Worm (Caenorhabditis elegans) whole organism, young adult: ENCODE data around the gene slc-25A26.

Experiments
- C06A6.2 ChIP-seq: fragments of 200-800 bp; sonication (Bioruptor generic); conservative IDR thresholded peaks from 2 replicates; pipeline ENCODE4 v1.3.6; 2022; ENCODE audit warnings: missing genetic modification characterization, missing compliant biosample characterization
- D2030.7 ChIP-seq: fragments of 200-800 bp; sonication (Bioruptor generic); IDR thresholded peaks from 2 replicates; pipeline ENCODE4 v1.3.6; 2022; ENCODE audit warnings: missing genetic modification reagents, missing genetic modification characterization, missing compliant biosample characterization
- F10E7.11 ChIP-seq: sonication (generic microtip); optimal IDR thresholded peaks from 2 replicates; lab custom pipeline; 2017; ENCODE audit warnings: mild to moderate bottlenecking, missing genetic modification characterization, moderate library complexity, missing compliant biosample characterization
- F22D6.2 ChIP-seq: sonication (generic microtip); optimal IDR thresholded peaks from 2 replicates; lab custom pipeline; 2016; ENCODE audit warnings: mild to moderate bottlenecking, missing genetic modification characterization, missing compliant biosample characterization
- F33H1.4 ChIP-seq: fragments of 200-800 bp; sonication (Bioruptor generic); IDR thresholded peaks from 2 replicates; pipeline ENCODE4 v1.3.6; 2022; ENCODE audit warnings: missing genetic modification reagents, missing genetic modification characterization, missing compliant biosample characterization
- F49E8.2 ChIP-seq: sonication (generic microtip); optimal IDR thresholded peaks from 3 replicates; lab custom pipeline; 2017; ENCODE audit warnings: missing genetic modification characterization, mild to moderate bottlenecking, missing compliant biosample characterization, antibody characterized with exemption, moderate library complexity; ENCODE audit not compliant: insufficient read depth
- F55B11.4 ChIP-seq: sonication (generic microtip); optimal IDR thresholded peaks from 2 replicates; lab custom pipeline; 2016; ENCODE audit warnings: missing compliant biosample characterization, missing genetic modification characterization, borderline replicate concordance; ENCODE audit not compliant: insufficient read depth
- K12H6.12 ChIP-seq: fragments of 200-800 bp; sonication (Bioruptor generic); optimal IDR thresholded peaks from 2 replicates; lab custom pipeline; 2018; ENCODE audit warnings: mild to moderate bottlenecking, missing genetic modification characterization, missing compliant biosample characterization
- T07F8.4 ChIP-seq: sonication (generic microtip); optimal IDR thresholded peaks from 2 replicates; lab custom pipeline; 2016; ENCODE audit warnings: mild to moderate bottlenecking, missing genetic modification characterization, moderate library complexity, missing compliant biosample characterization
- Y79H2A.3 ChIP-seq: fragments of 200-800 bp; sonication (Bioruptor generic); conservative IDR thresholded peaks from 2 replicates; pipeline ENCODE4 v1.3.6; 2022; ENCODE audit warnings: missing genetic modification reagents, missing genetic modification characterization, missing compliant biosample characterization
- ama-1 ChIP-seq, 3 experiments: fragments of 150-350 bp in 1 of 3; sonication (generic microtip) in 2 of 3; optimal IDR thresholded peaks; 2 replicates each; lab custom pipeline; 2014 to 2018; ENCODE audit warnings: missing biosample characterization in 2 of 3, missing genetic modification characterization in 2 of 3, missing genetic modification reagents in 2 of 3
- aptf-2 ChIP-seq: fragments of 200-800 bp; sonication (Bioruptor generic); conservative IDR thresholded peaks from 2 replicates; pipeline ENCODE4 v1.3.6; 2022; ENCODE audit warnings: missing genetic modification reagents, missing genetic modification characterization, missing compliant biosample characterization
- aptf-3 ChIP-seq: fragments of 200-800 bp; sonication (Bioruptor generic); IDR thresholded peaks from 2 replicates; pipeline ENCODE4 v1.3.6; 2022; ENCODE audit warnings: missing genetic modification characterization, missing compliant biosample characterization
- bed-1 ChIP-seq: fragments of 200-800 bp; sonication (Bioruptor generic); IDR thresholded peaks from 2 replicates; pipeline ENCODE4 v1.3.6; 2022; ENCODE audit warnings: missing genetic modification reagents, missing genetic modification characterization, missing compliant biosample characterization
- bed-2 ChIP-seq: fragments of 200-800 bp; sonication (Bioruptor generic); IDR thresholded peaks from 2 replicates; pipeline ENCODE4 v1.3.6; 2022; ENCODE audit warnings: missing genetic modification reagents, missing genetic modification characterization, missing compliant biosample characterization
- ccch-3 ChIP-seq: fragments of 200-800 bp; sonication (Bioruptor generic); optimal IDR thresholded peaks from 2 replicates; lab custom pipeline; 2018; ENCODE audit warnings: mild to moderate bottlenecking, missing genetic modification characterization, missing compliant biosample characterization
- ceh-40 ChIP-seq: fragments of 200-800 bp; sonication (Bioruptor generic); IDR thresholded peaks from 2 replicates; pipeline ENCODE4 v1.3.6; 2022; ENCODE audit warnings: missing genetic modification characterization, missing compliant biosample characterization
- ceh-58 ChIP-seq: fragments of 200-800 bp; sonication (Bioruptor generic); IDR thresholded peaks from 2 replicates; pipeline ENCODE4 v1.3.6; 2022; ENCODE audit warnings: missing genetic modification characterization, missing compliant biosample characterization
- chd-7 ChIP-seq: sonication (generic microtip); optimal IDR thresholded peaks from 2 replicates; lab custom pipeline; 2016; ENCODE audit warnings: mild to moderate bottlenecking, missing genetic modification characterization, moderate library complexity, missing compliant biosample characterization
- die-1 ChIP-seq: sonication (generic microtip); optimal IDR thresholded peaks from 2 replicates; lab custom pipeline; 2016; ENCODE audit warnings: missing genotype, mild to moderate bottlenecking, missing genetic modification characterization, missing compliant biosample characterization
- dpff-1 ChIP-seq: sonication (generic microtip); optimal IDR thresholded peaks from 2 replicates; lab custom pipeline; 2017; ENCODE audit warnings: mild to moderate bottlenecking, missing genetic modification characterization, missing compliant biosample characterization
- egl-18 ChIP-seq: fragments of 200-800 bp; sonication (Bioruptor generic); IDR thresholded peaks from 2 replicates; pipeline ENCODE4 v1.3.6; 2022; ENCODE audit warnings: missing genetic modification reagents, missing genetic modification characterization, missing compliant biosample characterization
- egl-44 ChIP-seq: fragments of 200-800 bp; sonication (Bioruptor generic); IDR thresholded peaks from 2 replicates; pipeline ENCODE4 v1.3.6; 2022; ENCODE audit warnings: missing genetic modification reagents, missing genetic modification characterization, missing compliant biosample characterization
- ets-4 ChIP-seq: fragments of 200-800 bp; sonication (Bioruptor generic); optimal IDR thresholded peaks from 2 replicates; lab custom pipeline; 2018; ENCODE audit warnings: mild to moderate bottlenecking, missing genetic modification characterization, missing compliant biosample characterization
- gei-17 ChIP-seq: fragments of 200-800 bp; sonication (Bioruptor generic); optimal IDR thresholded peaks from 2 replicates; lab custom pipeline; 2018; ENCODE audit warnings: mild to moderate bottlenecking, missing genetic modification characterization, missing compliant biosample characterization
- him-1 ChIP-seq: sonication (generic microtip); optimal IDR thresholded peaks from 2 replicates; lab custom pipeline; 2016; ENCODE audit warnings: missing genotype, missing genetic modification reagents, missing genetic modification characterization, missing compliant biosample characterization
- hmg-1.2 ChIP-seq: fragments of 200-800 bp; sonication (Bioruptor generic); IDR thresholded peaks from 2 replicates; pipeline ENCODE4 v1.3.6; 2022; ENCODE audit warnings: missing genetic modification reagents, missing genetic modification characterization, missing compliant biosample characterization
- hsf-1 ChIP-seq: fragments of 200-800 bp; sonication (Bioruptor generic); IDR thresholded peaks from 2 replicates; pipeline ENCODE4 v1.3.6; 2022; ENCODE audit warnings: missing genetic modification reagents, missing genetic modification characterization, missing compliant biosample characterization
- let-607 ChIP-seq, 2 experiments: fragments of 200-800 bp in 1 of 2; sonication (Bioruptor generic) in 1 of 2; sonication (generic microtip) in 1 of 2; optimal IDR thresholded peaks; 2 replicates each; lab custom pipeline; 2016 to 2018; ENCODE audit warnings: mild to moderate bottlenecking in 2 of 2, missing compliant biosample characterization in 2 of 2, missing genetic modification characterization in 2 of 2, moderate library complexity in 2 of 2, missing genotype in 1 of 2
- lin-40 ChIP-seq: sonication (generic microtip); optimal IDR thresholded peaks from 2 replicates; lab custom pipeline; 2016; ENCODE audit warnings: missing genetic modification characterization, mild to moderate bottlenecking, missing compliant biosample characterization, missing genotype, missing genetic modification reagents
- lir-1 ChIP-seq: fragments of 200-800 bp; sonication (Bioruptor generic); conservative IDR thresholded peaks from 2 replicates; pipeline ENCODE4 v1.3.6; 2022; ENCODE audit warnings: missing genetic modification reagents, missing genetic modification characterization, missing compliant biosample characterization
- lsl-1 ChIP-seq: fragments of 200-800 bp; sonication (Bioruptor generic); optimal IDR thresholded peaks from 2 replicates; lab custom pipeline; 2018; ENCODE audit warnings: mild to moderate bottlenecking, missing genetic modification characterization, moderate library complexity, missing compliant biosample characterization
- madf-10 ChIP-seq: sonication (generic microtip); optimal IDR thresholded peaks from 2 replicates; lab custom pipeline; 2016; ENCODE audit warnings: mild to moderate bottlenecking, missing genetic modification characterization, missing compliant biosample characterization
- mcd-1 ChIP-seq: fragments of 200-800 bp; sonication (Bioruptor generic); IDR thresholded peaks from 2 replicates; pipeline ENCODE4 v1.3.6; 2022; ENCODE audit warnings: missing genetic modification reagents, missing genetic modification characterization, missing compliant biosample characterization
- mes-4 ChIP-seq: sonication (generic microtip); optimal IDR thresholded peaks from 2 replicates; lab custom pipeline; 2016; ENCODE audit warnings: missing genotype, missing genetic modification characterization, missing compliant biosample characterization
- nhr-179 ChIP-seq: sonication (generic microtip); optimal IDR thresholded peaks from 2 replicates; lab custom pipeline; 2016; ENCODE audit warnings: mild to moderate bottlenecking, missing genetic modification characterization, missing compliant biosample characterization
- nhr-90 ChIP-seq: sonication (generic microtip); optimal IDR thresholded peaks from 2 replicates; lab custom pipeline; 2016; ENCODE audit warnings: missing genotype, mild to moderate bottlenecking, missing genetic modification characterization, missing compliant biosample characterization
- pha-4 ChIP-seq: fragments of 150-350 bp; sonication (generic microtip); optimal IDR thresholded peaks from 2 replicates; lab custom pipeline; 2014; ENCODE audit warnings: missing biosample characterization, missing genetic modification reagents, missing genetic modification characterization
- rcor-1 ChIP-seq: fragments of 200-800 bp; sonication (Bioruptor generic); IDR thresholded peaks from 2 replicates; pipeline ENCODE4 v1.3.6; 2022; ENCODE audit warnings: missing genetic modification reagents, missing genetic modification characterization, missing compliant biosample characterization
- rpc-1 ChIP-seq, 2 experiments: fragments of 150-350 bp in 1 of 2; sonication (generic microtip) in 1 of 2; optimal IDR thresholded peaks; 2 replicates each; lab custom pipeline; 2014 to 2018; ENCODE audit warnings: missing biosample characterization in 1 of 2, missing genetic modification characterization in 1 of 2, missing genetic modification reagents in 1 of 2, missing genotype in 1 of 2
- sea-2 ChIP-seq: fragments of 200-800 bp; sonication (Bioruptor generic); IDR thresholded peaks from 2 replicates; pipeline ENCODE4 v1.3.6; 2022; ENCODE audit warnings: missing genetic modification characterization, missing compliant biosample characterization
- snpc-1.1 ChIP-seq: sonication (generic microtip); optimal IDR thresholded peaks from 2 replicates; lab custom pipeline; 2017; ENCODE audit warnings: missing genetic modification characterization, mild to moderate bottlenecking, missing compliant biosample characterization, antibody characterized with exemption, moderate library complexity, missing genotype, missing genetic modification reagents; ENCODE audit not compliant: insufficient read depth
- snpc-1.3 ChIP-seq: sonication (generic microtip); optimal IDR thresholded peaks from 2 replicates; lab custom pipeline; 2017; ENCODE audit warnings: missing genetic modification characterization, mild to moderate bottlenecking, missing compliant biosample characterization, antibody characterized with exemption, moderate library complexity, missing genotype, missing genetic modification reagents; ENCODE audit not compliant: insufficient read depth
- tbp1 ChIP-seq: fragments of 200-800 bp; sonication (Bioruptor generic); optimal IDR thresholded peaks from 2 replicates; lab custom pipeline; 2018; ENCODE audit warnings: mild to moderate bottlenecking, missing genetic modification characterization, missing compliant biosample characterization
- tbx-9 ChIP-seq: sonication (generic microtip); optimal IDR thresholded peaks from 2 replicates; lab custom pipeline; 2016; ENCODE audit warnings: borderline replicate concordance, missing genetic modification characterization, inconsistent platforms, missing compliant biosample characterization
- unc-62 ChIP-seq: fragments of 150-350 bp; optimal IDR thresholded peaks from 2 replicates; lab custom pipeline; 2014; ENCODE audit warnings: missing biosample characterization, missing genetic modification reagents, missing genetic modification characterization
- xnd-1 ChIP-seq: sonication (generic microtip); optimal IDR thresholded peaks from 2 replicates; lab custom pipeline; 2016; ENCODE audit warnings: missing genotype, missing genetic modification reagents, missing genetic modification characterization, missing compliant biosample characterization
- ztf-28 ChIP-seq: fragments of 200-800 bp; sonication (Bioruptor generic); IDR thresholded peaks from 2 replicates; pipeline ENCODE4 v1.3.6; 2022; ENCODE audit warnings: missing genetic modification reagents, missing genetic modification characterization, missing compliant biosample characterization

The slc-25A26 gene

ce11 chrIV:8893746-8894145 is 36.5 kb upstream of the slc-25A26 start, which contains the start of gene rad-54.L2:
TSS of gene rad-54.L2 (plus strand) at chrIV:8894077.
- no peak for TF ChIP-seq ztf-28 (GFP tag; lab: Robert Waterston, UW)
- no peak for TF ChIP-seq xnd-1 (tag; lab: Kevin White, UChicago)
- no peak for TF ChIP-seq aptf-3
- no peak for TF ChIP-seq aptf-2 (GFP tag; lab: Robert Waterston, UW)
- TF ChIP-seq let-607 (tag; optimal IDR thresholded peaks at IDR 0.05; lab: Kevin White, UChicago) = no peak
- no peak for TF ChIP-seq lir-1 (GFP tag; lab: Robert Waterston, UW)
- peak; percentile 45 for TF ChIP-seq madf-10
- TF ChIP-seq die-1 (tag; lab: Kevin White, UChicago) = no peak
- no peak for TF ChIP-seq tbx-9 (tag; lab: Kevin White, UChicago)
- peak; percentile 17 for TF ChIP-seq tbp1 (GFP tag; lab: Kevin White, UChicago)
- no peak for TF ChIP-seq bed-1 (GFP tag; lab: Robert Waterston, UW)
- TF ChIP-seq ets-4 (GFP tag; lab: Kevin White, UChicago) = no peak
- no peak for TF ChIP-seq him-1 (tag; lab: Kevin White, UChicago)
- TF ChIP-seq ama-1 (optimal IDR thresholded peaks at IDR 0.05; lab: Kevin White, UChicago) = no peak
- TF ChIP-seq ama-1 (GFP tag; optimal IDR thresholded peaks at IDR 0.05; lab: Kevin White, UChicago) = no peak
- TF ChIP-seq chd-7 = no peak
- TF ChIP-seq pha-4 (tag; lab: Kevin White, UChicago) = peak; percentile 91
- no peak for TF ChIP-seq sea-2 (GFP tag; lab: Robert Waterston, UW)
- TF ChIP-seq bed-2 = no peak
- TF ChIP-seq F33H1.4 = peak; percentile 33; the same call in 1 of the 2 replicates
- TF ChIP-seq nhr-90 = no peak
- TF ChIP-seq ceh-40 (GFP tag; lab: Robert Waterston, UW) = no peak
- TF ChIP-seq F55B11.4 = no peak
- TF ChIP-seq F22D6.2 (tag; lab: Kevin White, UChicago) = no peak
- TF ChIP-seq unc-62 (GFP tag; lab: Kevin White, UChicago) = no peak
- TF ChIP-seq nhr-179 (tag; lab: Kevin White, UChicago) = no peak
- TF ChIP-seq hsf-1 (GFP tag; lab: Robert Waterston, UW) = peak; percentile 84
- TF ChIP-seq lsl-1 (GFP tag; lab: Kevin White, UChicago) = peak; percentile 33
- peak; percentile 48 for TF ChIP-seq lin-40 (tag; lab: Kevin White, UChicago)
- no peak for TF ChIP-seq mes-4
- no peak for TF ChIP-seq C06A6.2 (GFP tag; lab: Robert Waterston, UW)
- TF ChIP-seq ccch-3 (GFP tag; lab: Kevin White, UChicago) = no peak
- no peak for TF ChIP-seq gei-17 (GFP tag; lab: Kevin White, UChicago)
- no peak for TF ChIP-seq F10E7.11 (tag; lab: Kevin White, UChicago)
- no peak for TF ChIP-seq egl-18 (GFP tag; lab: Robert Waterston, UW)
- no peak for TF ChIP-seq dpff-1 (tag; lab: Kevin White, UChicago)
- no peak for TF ChIP-seq snpc-1.1 (tag; lab: Kevin White, UChicago)
- TF ChIP-seq F49E8.2 (tag; lab: Kevin White, UChicago) = peak; percentile 40
- no peak for TF ChIP-seq snpc-1.3 (tag; lab: Kevin White, UChicago)
- TF ChIP-seq ceh-58 (GFP tag; lab: Robert Waterston, UW) = no peak
- TF ChIP-seq hmg-1.2 (GFP tag; lab: Robert Waterston, UW) = peak; percentile 69; the same call in 1 of the 2 replicates
- no peak for TF ChIP-seq Y79H2A.3 (GFP tag; lab: Robert Waterston, UW)
- no peak for TF ChIP-seq T07F8.4
- TF ChIP-seq K12H6.12 (tag; lab: Kevin White, UChicago) = no peak
- TF ChIP-seq rcor-1 (GFP tag; lab: Robert Waterston, UW) = no peak
- TF ChIP-seq D2030.7 = no peak; the same call in 1 of the 2 replicates
- peak; percentile 15 for TF ChIP-seq rpc-1 (optimal IDR thresholded peaks at IDR 0.05; lab: Kevin White, UChicago)
- TF ChIP-seq rpc-1 (tag; optimal IDR thresholded peaks at IDR 0.05; lab: Kevin White, UChicago) = no peak
- no peak for TF ChIP-seq egl-44 (GFP tag; lab: Robert Waterston, UW)
- peak; percentile 77 for TF ChIP-seq mcd-1 (GFP tag; lab: Robert Waterston, UW)
